Fruit fly (Drosophila melanogaster): ENCODE results near the gene Cox10.

Cox10 gene

dm6 chr2L:10381890-10382450 lies 50.7 kb downstream of the Cox10 start, which contains the start of gene CG5096 (continued):
- peak; percentile 84 for TF ChIP-seq Fer2 (tag; optimal IDR thresholded peaks at IDR 0.05)
- peak; percentile 89 for TF ChIP-seq CG6854 (GFP tag; optimal IDR thresholded peaks at IDR 0.05)
- TF ChIP-seq tll (GFP tag; optimal IDR thresholded peaks at IDR 0.05), result no peak
- peak; percentile 74 for TF ChIP-seq E2f2 (GFP tag; IDR thresholded peaks at IDR 0.05)
- no peak for TF ChIP-seq cg (GFP tag; optimal IDR thresholded peaks at IDR 0.05)
- peak; percentile 86 for TF ChIP-seq lmd (GFP tag; IDR thresholded peaks at IDR 0.05)
- TF ChIP-seq CG5180 (GFP tag; optimal IDR thresholded peaks at IDR 0.05), result peak; percentile 78
- peak; percentile 95 for TF ChIP-seq CG15269 (tag; optimal IDR thresholded peaks at IDR 0.05)
- TF ChIP-seq bsh (GFP tag; optimal IDR thresholded peaks at IDR 0.05), result peak in 1 of 2 experiments; percentile 90
- TF ChIP-seq CG33213 (GFP tag; optimal IDR thresholded peaks at IDR 0.05), result peak; percentile 45
- TF ChIP-seq slou (GFP tag; optimal IDR thresholded peaks at IDR 0.05), result peak; percentile 10
- no peak for TF ChIP-seq CG4404 (GFP tag; IDR thresholded peaks at IDR 0.05)
- TF ChIP-seq Gug (GFP tag; IDR thresholded peaks at IDR 0.05), result no peak
- peak; percentile 91 for TF ChIP-seq Sox102F (GFP tag; optimal IDR thresholded peaks at IDR 0.05)
- TF ChIP-seq Ada2b (GFP tag; IDR thresholded peaks at IDR 0.05), result peak; percentile 89
- TF ChIP-seq org-1 (GFP tag; optimal IDR thresholded peaks at IDR 0.05), result peak; percentile 78
- peak; percentile 75 for TF ChIP-seq CG7357 (GFP tag; IDR thresholded peaks at IDR 0.05)
- TF ChIP-seq Jarid2 (GFP tag; optimal IDR thresholded peaks at IDR 0.05), result no peak
- TF ChIP-seq tx (GFP tag; optimal IDR thresholded peaks at IDR 0.05), result peak; percentile 65
- no peak for TF ChIP-seq HLH4C (GFP tag; IDR thresholded peaks at IDR 0.05; ENCODE audit: partially characterized antibody)
- peak; percentile 81 for TF ChIP-seq CG7372 (GFP tag; IDR thresholded peaks at IDR 0.05)
- peak; percentile 75 for TF ChIP-seq trem (tag; optimal IDR thresholded peaks at IDR 0.05)
- no peak for TF ChIP-seq D (optimal IDR thresholded peaks at IDR 0.05)
- peak; percentile 64 for TF ChIP-seq D (GFP tag; optimal IDR thresholded peaks at IDR 0.05)
- TF ChIP-seq CG8281 (tag; optimal IDR thresholded peaks at IDR 0.05), result peak; percentile 72
- TF ChIP-seq Med (GFP tag), result peak; percentile 97
- TF ChIP-seq CG4282 (GFP tag; optimal IDR thresholded peaks at IDR 0.05), result peak; percentile 2
- TF ChIP-seq slbo (GFP tag; IDR thresholded peaks at IDR 0.05), result peak; percentile 91
- peak; percentile 78 to 79 for TF ChIP-seq Pdp1 (GFP tag; optimal IDR thresholded peaks at IDR 0.05)
- peak; percentile 49 for TF ChIP-seq dmrt11E (tag; optimal IDR thresholded peaks at IDR 0.05)
- TF ChIP-seq CG1832 (GFP tag; optimal IDR thresholded peaks at IDR 0.05), result no peak
- TF ChIP-seq ewg (GFP tag; optimal IDR thresholded peaks at IDR 0.05), result peak; percentile 64
- TF ChIP-seq tap (tag; optimal IDR thresholded peaks at IDR 0.05), result peak; percentile 94
- no peak for TF ChIP-seq Kr (GFP tag; optimal IDR thresholded peaks at IDR 0.05)
- no peak for TF ChIP-seq lov (optimal IDR thresholded peaks at IDR 0.05)
- peak; percentile 67; the same call in 1 of the 3 replicates for TF ChIP-seq lov (GFP tag; IDR thresholded peaks at IDR 0.05)
- TF ChIP-seq tgo (GFP tag; IDR thresholded peaks at IDR 0.05), result peak; percentile 90
- no peak for TF ChIP-seq CG2129 (GFP tag; IDR thresholded peaks at IDR 0.05; ENCODE audit: partially characterized antibody)
- TF ChIP-seq CG4360 (GFP tag; IDR thresholded peaks at IDR 0.05), result peak; percentile 62
- peak; percentile 96 for TF ChIP-seq row (GFP tag; IDR thresholded peaks at IDR 0.05)
- peak; percentile 79 for TF ChIP-seq Hr3 (GFP tag; optimal IDR thresholded peaks at IDR 0.05)
- peak; percentile 84 for TF ChIP-seq ap (GFP tag; IDR thresholded peaks at IDR 0.05)
- peak; percentile 72 for TF ChIP-seq gsb-n (tag; optimal IDR thresholded peaks at IDR 0.05)
- TF ChIP-seq CG14014 (GFP tag; IDR thresholded peaks at IDR 0.05), result peak; percentile 92
- peak; percentile 62 for TF ChIP-seq CG11398 (GFP tag; optimal IDR thresholded peaks at IDR 0.05)
- 0 out of 3 replicates have a peak, but pooled peaks have one; percentile 47 for TF ChIP-seq jigr1 (GFP tag; IDR thresholded peaks at IDR 0.05)
- TF ChIP-seq CG4617 (GFP tag; optimal IDR thresholded peaks at IDR 0.05; ENCODE audit: borderline replicate concordance), result peak; percentile 45
- peak; percentile 71 for TF ChIP-seq klu (GFP tag; IDR thresholded peaks at IDR 0.05)
- peak; percentile 84 for TF ChIP-seq fd96Cb (tag; optimal IDR thresholded peaks at IDR 0.05)
- no peak; the same call in 2 of the 3 replicates for TF ChIP-seq Mrtf (GFP tag; IDR thresholded peaks at IDR 0.05)

Measured in whole organism, embryonic.